Worm (Caenorhabditis elegans) whole organism, midembryonic: ENCODE results near the gene ZK970.8.

Source experiments
- T22C8.4 ChIP-seq: fragments of 200-800 bp; sonication (Bioruptor generic); IDR thresholded peaks from 2 replicates; pipeline ENCODE4 v1.3.6; 2022; ENCODE audit warnings: missing genetic modification characterization, missing compliant biosample characterization
- cog-1 ChIP-seq: sonication (generic microtip); optimal IDR thresholded peaks from 2 replicates; lab custom pipeline; 2016; ENCODE audit warnings: missing genetic modification characterization, missing compliant biosample characterization
- flt-1 ChIP-seq: fragments of 200-800 bp; sonication (Bioruptor generic); IDR thresholded peaks from 2 replicates; pipeline ENCODE4 v1.3.6; 2022; ENCODE audit warnings: missing genetic modification characterization, missing compliant biosample characterization
- klf-2 ChIP-seq: fragments of 200-800 bp; sonication (Bioruptor generic); conservative IDR thresholded peaks from 2 replicates; pipeline ENCODE4 v1.3.6; 2022; ENCODE audit warnings: missing genetic modification reagents, missing genetic modification characterization, missing compliant biosample characterization
- med-1 ChIP-seq: sonication (generic microtip); optimal IDR thresholded peaks from 2 replicates; lab custom pipeline; 2017; ENCODE audit warnings: missing genetic modification characterization, mild to moderate bottlenecking, missing compliant biosample characterization, antibody characterized with exemption, missing genetic modification reagents; ENCODE audit not compliant: insufficient read depth
- ref-1 ChIP-seq: fragments of 200-800 bp; sonication (Bioruptor generic); conservative IDR thresholded peaks from 2 replicates; pipeline ENCODE4 v1.3.6; 2022; ENCODE audit warnings: missing genetic modification reagents, missing genetic modification characterization, missing compliant biosample characterization
- tab-1 ChIP-seq: fragments of 200-800 bp; sonication (Bioruptor generic); IDR thresholded peaks from 2 replicates; pipeline ENCODE4 v1.3.6; 2022; ENCODE audit warnings: missing genetic modification characterization, missing compliant biosample characterization
- ztf-23 ChIP-seq: fragments of 200-800 bp; sonication (Bioruptor generic); IDR thresholded peaks from 2 replicates; pipeline ENCODE4 v1.3.6; 2022; ENCODE audit warnings: missing genetic modification reagents, missing genetic modification characterization, missing compliant biosample characterization
- ztf-29 ChIP-seq: fragments of 200-800 bp; sonication (Bioruptor generic); IDR thresholded peaks from 2 replicates; pipeline ENCODE4 v1.3.6; 2022; ENCODE audit warnings: missing genetic modification reagents, missing genetic modification characterization, missing compliant biosample characterization

The ZK970.8 gene

ce11 chrII:10309337-10309736, at the start of gene ZK970.8:
ZK970.8 (plus strand) TSS chrII:10309637.
- no peak for TF ChIP-seq flt-1
- TF ChIP-seq ztf-29 = no peak
- no peak for TF ChIP-seq med-1
- TF ChIP-seq klf-2 (GFP tag; lab: Robert Waterston, UW) = no peak
- no peak for TF ChIP-seq tab-1
- TF ChIP-seq ztf-23 = no peak
- TF ChIP-seq ref-1 (GFP tag; lab: Robert Waterston, UW) = no peak
- TF ChIP-seq cog-1 (tag; lab: Kevin White, UChicago) = no peak
- no peak for TF ChIP-seq T22C8.4 (GFP tag; lab: Robert Waterston, UW)

- TF ChIP-seq flt-1 (no peak), ztf-29 (no peak), T22C8.4 (GFP tag; lab: Robert Waterston, UW) (no peak)
These were observed 48.2 kb upstream of the ZK970.8 start for ce11 chrII:10261261-10261660.

- no peak for TF ChIP-seq tab-1
- no peak for TF ChIP-seq med-1
These were observed 39.4 kb upstream of the ZK970.8 start, which contains the start of gene F54B3.2 for ce11 chrII:10270052-10270451. F54B3.2 (minus strand) TSS chrII:10270152.

DNA sequence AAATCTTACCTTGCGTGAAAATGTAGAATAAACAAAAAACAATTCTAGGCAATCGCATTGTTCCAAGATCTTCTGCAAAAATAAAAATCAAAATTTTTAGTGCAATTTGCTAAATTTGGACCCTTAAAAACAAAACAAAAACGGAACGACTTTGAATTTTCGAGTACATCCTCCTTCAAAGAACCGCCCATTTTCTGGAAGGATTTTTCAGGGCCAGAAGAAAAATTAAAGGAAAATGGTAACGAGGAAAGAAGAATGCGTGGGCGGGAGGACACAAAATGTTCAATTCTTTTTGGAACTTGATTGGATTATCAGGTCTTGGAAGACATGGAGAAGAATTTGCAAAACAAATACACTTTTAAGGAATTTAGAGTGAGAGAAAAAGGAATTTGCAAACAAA, 38.3 kb upstream of the ZK970.8 start, which contains the start of gene F54B3.4:
Gene F54B3.4, minus strand, starts transcription at position 101 of the 400 bp plus-strand sequence.
- no peak for TF ChIP-seq med-1
- TF ChIP-seq klf-2 (GFP tag; lab: Robert Waterston, UW) = no peak
- no peak for TF ChIP-seq flt-1
- TF ChIP-seq tab-1 = no peak
- TF ChIP-seq cog-1 (tag; lab: Kevin White, UChicago) = no peak
- TF ChIP-seq T22C8.4 (GFP tag; lab: Robert Waterston, UW) = no peak
- no peak for TF ChIP-seq ztf-23

DNA sequence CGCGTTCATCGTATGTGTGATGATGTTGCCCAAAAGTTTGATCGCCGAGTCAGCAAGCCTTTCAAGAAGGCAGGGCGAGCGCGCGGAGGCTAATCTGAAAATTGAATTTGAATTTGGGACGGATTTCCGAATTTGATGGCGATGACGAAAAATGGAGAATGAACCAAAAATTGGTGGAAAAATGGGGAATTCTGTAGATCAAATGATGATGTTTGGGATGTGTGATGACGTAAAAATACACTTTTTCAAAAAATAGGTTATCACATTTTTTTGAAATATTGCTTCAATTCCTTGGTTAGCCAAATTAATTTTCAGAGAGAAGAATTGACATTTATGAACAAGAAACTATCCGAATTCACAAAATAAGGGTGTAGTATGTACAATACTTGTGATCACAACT, 29.9 kb upstream of the ZK970.8 start, which contains the start of gene ZK971.1:
Gene ZK971.1, minus strand, starts transcription at position 101 of the 400 bp plus-strand sequence.
- no peak for TF ChIP-seq cog-1 (tag; lab: Kevin White, UChicago)
- TF ChIP-seq ztf-23 = no peak
- TF ChIP-seq klf-2 (GFP tag; lab: Robert Waterston, UW) = no peak
- TF ChIP-seq tab-1 = no peak
- no peak for TF ChIP-seq flt-1
- no peak for TF ChIP-seq T22C8.4 (GFP tag; lab: Robert Waterston, UW)
- no peak for TF ChIP-seq med-1
- no peak for TF ChIP-seq ztf-29
- TF ChIP-seq ref-1 (GFP tag; lab: Robert Waterston, UW) = no peak

ce11 chrII:10281674-10282073, 27.8 kb upstream of the ZK970.8 start:
- TF ChIP-seq T22C8.4 (GFP tag; lab: Robert Waterston, UW) = no peak
- no peak for TF ChIP-seq med-1
- no peak for TF ChIP-seq ztf-23
- TF ChIP-seq klf-2 (GFP tag; lab: Robert Waterston, UW) = no peak
- TF ChIP-seq ref-1 (GFP tag; lab: Robert Waterston, UW) = no peak
- no peak for TF ChIP-seq flt-1
- TF ChIP-seq tab-1 = no peak
- no peak for TF ChIP-seq ztf-29
- no peak for TF ChIP-seq cog-1 (tag; lab: Kevin White, UChicago)

ce11 chrII:10283145-10283544, 26.3 kb upstream of the ZK970.8 start:
- TF ChIP-seq ztf-29 = no peak
- TF ChIP-seq flt-1 = no peak
- no peak for TF ChIP-seq tab-1

DNA sequence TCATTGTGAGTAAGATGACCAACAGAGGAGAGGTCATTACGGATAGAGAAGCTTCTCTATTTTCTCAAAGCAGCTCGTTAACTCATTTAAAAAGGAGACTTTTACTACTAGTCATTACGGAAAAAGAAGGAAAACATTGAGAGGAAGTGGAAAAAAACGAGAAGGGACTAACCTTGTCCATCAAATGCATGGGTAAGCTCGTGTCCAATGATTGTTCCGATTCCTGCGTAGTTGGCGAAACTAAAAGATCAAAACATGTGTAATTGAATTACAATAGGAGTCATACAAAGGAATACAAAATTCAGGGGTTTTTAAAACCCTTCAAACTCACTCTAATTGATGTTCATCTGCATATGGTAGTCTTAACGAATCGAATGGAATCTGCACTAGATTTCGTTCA, 24.4 kb upstream of the ZK970.8 start:
- TF ChIP-seq klf-2 (GFP tag; lab: Robert Waterston, UW) = no peak
- TF ChIP-seq cog-1 (tag; lab: Kevin White, UChicago) = no peak
- no peak for TF ChIP-seq ref-1 (GFP tag; lab: Robert Waterston, UW)
- TF ChIP-seq ztf-29 = no peak
- no peak for TF ChIP-seq tab-1
- no peak for TF ChIP-seq T22C8.4 (GFP tag; lab: Robert Waterston, UW)
- no peak for TF ChIP-seq flt-1

DNA sequence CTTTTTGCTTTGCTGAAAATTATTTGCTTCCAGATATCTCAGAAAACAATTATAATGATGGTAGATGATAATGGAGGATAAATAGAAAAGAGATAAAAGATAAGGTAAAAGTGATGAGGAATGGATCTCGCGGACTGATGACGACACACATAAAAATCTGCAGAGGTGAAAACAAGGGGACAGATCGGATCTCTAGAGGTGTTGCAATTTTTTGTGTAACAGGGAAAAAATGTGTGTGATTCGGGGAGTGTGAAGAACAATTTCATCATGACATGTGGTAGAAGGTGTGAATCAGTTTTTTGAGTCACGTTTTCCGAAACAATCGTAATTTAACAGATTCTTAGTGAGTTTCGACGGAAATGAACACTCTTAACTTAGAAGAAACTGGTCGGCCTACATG, 20.5 kb upstream of the ZK970.8 start:
- TF ChIP-seq klf-2 (GFP tag; lab: Robert Waterston, UW) = no peak
- TF ChIP-seq med-1 = no peak
- no peak for TF ChIP-seq tab-1
- TF ChIP-seq ref-1 (GFP tag; lab: Robert Waterston, UW) = no peak
- TF ChIP-seq cog-1 (tag; lab: Kevin White, UChicago) = no peak
- TF ChIP-seq flt-1 = no peak
- no peak for TF ChIP-seq ztf-23
- TF ChIP-seq T22C8.4 (GFP tag; lab: Robert Waterston, UW) = no peak
- no peak for TF ChIP-seq ztf-29

DNA sequence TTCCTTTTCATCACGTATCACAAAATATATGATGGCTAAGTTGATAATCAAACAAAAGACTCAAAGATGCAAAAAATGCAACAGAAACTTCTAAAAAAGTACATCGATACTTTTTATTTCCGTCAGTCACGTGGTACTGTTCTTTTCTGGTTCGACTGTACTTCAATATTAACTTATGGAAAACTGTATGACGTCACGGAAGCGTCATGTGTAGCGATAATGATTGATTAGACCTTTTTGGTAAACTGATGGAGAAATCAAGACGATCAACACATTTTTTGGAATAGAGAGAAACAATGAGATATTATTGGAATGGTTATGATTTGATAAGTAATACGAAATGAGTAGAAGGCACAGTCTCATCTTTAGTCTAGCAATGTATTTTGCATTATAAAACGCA, 15.2 kb upstream of the ZK970.8 start:
- TF ChIP-seq tab-1 = no peak
- no peak for TF ChIP-seq flt-1
- TF ChIP-seq med-1 = no peak
- TF ChIP-seq klf-2 (GFP tag; lab: Robert Waterston, UW) = no peak
- TF ChIP-seq cog-1 (tag; lab: Kevin White, UChicago) = no peak
- no peak for TF ChIP-seq T22C8.4 (GFP tag; lab: Robert Waterston, UW)
- no peak for TF ChIP-seq ztf-23
- no peak for TF ChIP-seq ref-1 (GFP tag; lab: Robert Waterston, UW)
- no peak for TF ChIP-seq ztf-29

DNA sequence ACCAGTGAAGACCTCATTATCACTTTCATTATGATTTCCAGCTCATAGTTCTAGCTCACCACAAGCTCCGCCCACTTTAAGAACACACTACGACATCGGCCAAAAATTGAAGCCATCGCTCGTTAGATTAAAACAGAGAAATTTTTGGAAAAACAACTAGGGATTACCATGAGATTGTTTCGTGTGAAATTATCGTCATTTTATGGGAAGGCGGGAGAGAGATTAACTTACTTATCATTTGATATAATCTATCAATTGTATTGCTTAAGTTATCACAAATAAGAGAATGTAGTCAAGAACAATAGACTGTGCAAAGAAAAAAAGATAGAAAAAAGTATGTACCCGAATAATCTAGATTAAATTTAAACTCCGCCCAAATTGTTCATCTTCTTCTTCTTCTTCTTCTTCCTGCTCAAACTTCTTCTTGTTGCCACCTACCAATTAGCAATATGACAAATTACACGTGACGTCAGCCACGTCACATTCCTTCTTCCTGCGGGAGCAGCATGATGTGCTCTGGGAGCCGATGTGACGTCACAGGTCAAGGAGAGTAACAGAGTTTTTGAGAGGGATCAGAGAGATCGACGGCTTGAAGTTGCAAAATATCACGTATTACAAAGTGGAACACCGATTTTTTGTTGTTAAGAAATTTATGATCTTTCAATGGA, 9.2 kb upstream of the ZK970.8 start, which contains the start of gene nep-26:
Gene nep-26, minus strand, starts transcription at position 51 of the 668 bp plus-strand sequence.
- TF ChIP-seq med-1 (no peak), klf-2 (GFP tag; lab: Robert Waterston, UW) (no peak), ztf-23 (no peak), tab-1 (no peak), ztf-29 (no peak), cog-1 (tag; lab: Kevin White, UChicago) (no peak), T22C8.4 (GFP tag; lab: Robert Waterston, UW) (no peak), ref-1 (GFP tag; lab: Robert Waterston, UW) (no peak), flt-1 (no peak)
